Fruit fly (Drosophila melanogaster): Measurements from ENCODE around the gene CG16743.

DNA sequence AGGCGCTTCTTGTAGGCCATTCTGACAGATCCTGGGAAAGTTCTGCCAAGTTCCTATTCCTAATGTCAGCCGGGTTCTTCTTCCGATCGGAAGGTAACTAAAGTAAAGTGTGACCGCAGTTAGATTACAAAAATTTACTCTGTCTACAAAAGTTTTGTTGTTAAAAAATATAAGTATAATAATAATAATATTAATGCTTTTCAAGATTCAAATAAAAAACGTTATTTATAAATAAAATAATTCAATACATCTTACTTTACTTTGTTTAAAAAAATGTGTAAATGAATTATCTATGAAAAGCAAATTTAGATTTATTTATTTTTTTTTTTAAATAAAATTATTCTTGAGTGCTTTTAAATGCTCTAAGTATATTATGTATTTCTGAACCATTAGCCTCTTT, 3.1 kb downstream of the CG16743 start, which contains the start of gene abo:
- TF ChIP-seq rn (GFP tag; IDR thresholded peaks at IDR 0.05) (no peak), CG9948 (tag; optimal IDR thresholded peaks at IDR 0.05) (no peak), D1 (tag; optimal IDR thresholded peaks at IDR 0.05) (no peak), Snoo (tag; optimal IDR thresholded peaks at IDR 0.05) (no peak), gl (tag; optimal IDR thresholded peaks at IDR 0.05) (no peak), Pif1B (GFP tag; optimal IDR thresholded peaks at IDR 0.05) (no peak), CG8159 (tag; optimal IDR thresholded peaks at IDR 0.05) (no peak), CG32121 (GFP tag; IDR thresholded peaks at IDR 0.05) (no peak), Ets98B (GFP tag; IDR thresholded peaks at IDR 0.05) (no peak), fd96Ca (GFP tag; IDR thresholded peaks at IDR 0.05) (no peak), CG14655 (GFP tag; optimal IDR thresholded peaks at IDR 0.05) (no peak), CG4496 (GFP tag; IDR thresholded peaks at IDR 0.05) (no peak)

Data from whole organism, pupa.